Fruit fly (Drosophila melanogaster) whole organism, prepupa: Measurements from ENCODE around the gene superdeath.

ENCODE experiments used
- CG11762 ChIP-seq: fragments of 200-800 bp; sonication (Bioruptor generic); optimal IDR thresholded peaks from 3 replicates; lab custom pipeline; 2016; ENCODE audit warnings: missing biosample characterization, missing genetic modification characterization; ENCODE audit not compliant: insufficient read depth
- CG11902 ChIP-seq: fragments of 200-800 bp; sonication (Bioruptor generic); optimal IDR thresholded peaks from 3 replicates; lab custom pipeline; 2016; ENCODE audit warnings: missing biosample characterization, missing genetic modification characterization
- CG1621 ChIP-seq: fragments of 200-800 bp; sonication (Bioruptor generic); optimal IDR thresholded peaks from 3 replicates; lab custom pipeline; 2018; ENCODE audit warnings: missing biosample characterization, mild to moderate bottlenecking, missing genetic modification characterization
- CG8632 ChIP-seq: fragments of 200-800 bp; sonication (Bioruptor generic); optimal IDR thresholded peaks from 3 replicates; lab custom pipeline; 2016; ENCODE audit warnings: missing biosample characterization, missing genetic modification characterization
- Eip78C ChIP-seq: fragments of 200-800 bp; sonication (Bioruptor generic); peaks from one replicate; lab custom pipeline; 2016; ENCODE audit warnings: missing biosample characterization, missing genetic modification characterization
- Hr39 ChIP-seq: fragments of 200-800 bp; sonication (Bioruptor generic); optimal IDR thresholded peaks from 2 replicates; lab custom pipeline; 2016; ENCODE audit warnings: missing biosample characterization, missing genetic modification characterization
- OdsH ChIP-seq: fragments of 200-800 bp; sonication (Bioruptor generic); optimal IDR thresholded peaks from 3 replicates; lab custom pipeline; 2016; ENCODE audit warnings: missing biosample characterization, missing genetic modification characterization
- Sox102F ChIP-seq: fragments of 200-800 bp; sonication (Bioruptor generic); optimal IDR thresholded peaks from 2 replicates; lab custom pipeline; 2016; ENCODE audit warnings: missing biosample characterization, mild to moderate bottlenecking, missing genetic modification characterization
- fkh ChIP-seq: fragments of 200-800 bp; sonication (Bioruptor generic); optimal IDR thresholded peaks from 3 replicates; lab custom pipeline; 2017; ENCODE audit warnings: missing biosample characterization, mild to moderate bottlenecking, missing genetic modification characterization, moderate library complexity
- net ChIP-seq: fragments of 200-800 bp; sonication (Bioruptor generic); optimal IDR thresholded peaks from 3 replicates; lab custom pipeline; 2016; ENCODE audit warnings: missing biosample characterization, missing genetic modification characterization
- spab ChIP-seq: fragments of 200-800 bp; sonication (Bioruptor generic); optimal IDR thresholded peaks from 2 replicates; lab custom pipeline; 2017; ENCODE audit warnings: missing biosample characterization, mild to moderate bottlenecking, missing genetic modification characterization, missing genetic modification reagents

dm6 chr3R:29095525-29095924 lies 42.9 kb upstream of the superdeath start:
- no peak for TF ChIP-seq Hr39 (GFP tag; lab: Kevin White, UChicago)
- TF ChIP-seq fkh (GFP tag; lab: Kevin White, UChicago) = no peak
- TF ChIP-seq CG11902 = no peak
- TF ChIP-seq OdsH (GFP tag; lab: Kevin White, UChicago) = no peak
- TF ChIP-seq CG8632 (GFP tag; lab: Kevin White, UChicago) = no peak
- TF ChIP-seq CG1621 = no peak
- TF ChIP-seq net (GFP tag; lab: Kevin White, UChicago) = no peak
- TF ChIP-seq spab (GFP tag; lab: Kevin White, UChicago) = no peak
- TF ChIP-seq CG11762 = no peak
- TF ChIP-seq Sox102F = no peak
- no peak for TF ChIP-seq Eip78C (GFP tag; lab: Kevin White, UChicago)
